Worm (Caenorhabditis elegans) whole organism, late embryonic: ENCODE data around the gene lido-7.

Experiments
- ama-1 ChIP-seq: fragments of 150-350 bp; optimal IDR thresholded peaks from 2 replicates; lab custom pipeline; 2014
- ceh-34 ChIP-seq: sonication (generic microtip); optimal IDR thresholded peaks from 2 replicates; lab custom pipeline; 2016; ENCODE audit warnings: mild to moderate bottlenecking, missing genetic modification characterization, missing compliant biosample characterization
- pros-1 ChIP-seq: fragments of 150-350 bp; optimal IDR thresholded peaks from 2 replicates; lab custom pipeline; 2014; ENCODE audit warnings: missing biosample characterization, missing genetic modification reagents, missing genetic modification characterization
- rnt-1 ChIP-seq: sonication (generic microtip); optimal IDR thresholded peaks from 2 replicates; lab custom pipeline; 2016; ENCODE audit warnings: missing genetic modification characterization, missing compliant biosample characterization

DNA sequence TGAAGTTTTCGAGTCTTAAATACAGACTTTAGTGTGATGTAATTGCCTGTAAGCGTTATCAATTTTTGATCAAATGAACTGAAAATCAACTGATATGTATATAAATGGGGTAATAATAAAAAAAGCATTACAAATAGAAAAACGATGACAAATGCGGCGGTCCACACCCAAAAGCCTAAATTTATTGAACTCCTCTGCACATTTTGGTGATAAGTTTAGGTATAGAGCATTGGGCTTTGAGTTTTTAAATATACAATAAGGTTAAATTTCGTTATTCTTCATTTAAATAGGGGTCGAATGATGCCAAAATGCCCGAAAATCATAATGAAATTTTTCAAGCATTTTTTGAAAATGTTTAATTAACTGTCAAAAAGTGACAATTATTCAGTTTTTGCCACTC lies 31.7 kb downstream of the lido-7 start, which contains the start of gene clec-3:
- TF ChIP-seq pros-1: no peak
- no peak for TF ChIP-seq rnt-1 (tag; lab: Kevin White, UChicago)
- no peak for TF ChIP-seq ama-1
- TF ChIP-seq ceh-34 (tag; lab: Kevin White, UChicago): no peak
